Worm (Caenorhabditis elegans) whole organism, early embryonic: ENCODE measurements around the gene arrd-22.

ENCODE experiments used
- F13C5.2 ChIP-seq: sonication (generic microtip); optimal IDR thresholded peaks from 2 replicates; lab custom pipeline; 2017; ENCODE audit warnings: mild to moderate bottlenecking, missing genetic modification characterization, inconsistent platforms, missing compliant biosample characterization
- aly-1 ChIP-seq: sonication (generic microtip); optimal IDR thresholded peaks from 2 replicates; lab custom pipeline; 2016; ENCODE audit warnings: missing genetic modification characterization, missing compliant biosample characterization
- ceh-13 ChIP-seq: fragments of 200-800 bp; sonication (Bioruptor generic); optimal IDR thresholded peaks from 2 replicates; lab custom pipeline; 2018; ENCODE audit warnings: mild to moderate bottlenecking, missing genetic modification characterization, missing compliant biosample characterization
- ceh-36 ChIP-seq: sonication (generic microtip); optimal IDR thresholded peaks from 2 replicates; lab custom pipeline; 2016; ENCODE audit warnings: missing genetic modification characterization, inconsistent platforms, missing compliant biosample characterization
- flt-1 ChIP-seq: fragments of 200-800 bp; sonication (Bioruptor generic); IDR thresholded peaks from 2 replicates; pipeline ENCODE4 v1.3.6; 2022; ENCODE audit warnings: missing genetic modification characterization, missing compliant biosample characterization
- hmbx-1 ChIP-seq: sonication (generic microtip); optimal IDR thresholded peaks from 2 replicates; lab custom pipeline; 2016; ENCODE audit warnings: mild to moderate bottlenecking, missing genetic modification characterization, missing compliant biosample characterization
- hmg-4 ChIP-seq: fragments of 200-800 bp; sonication (Bioruptor generic); optimal IDR thresholded peaks from 2 replicates; lab custom pipeline; 2018; ENCODE audit warnings: mild to moderate bottlenecking, missing genetic modification characterization, missing compliant biosample characterization
- hnd-1 ChIP-seq: sonication (generic microtip); optimal IDR thresholded peaks from 2 replicates; lab custom pipeline; 2016; ENCODE audit warnings: missing genetic modification characterization, missing compliant biosample characterization
- scrt-1 ChIP-seq: fragments of 200-800 bp; sonication (Bioruptor generic); IDR thresholded peaks from 2 replicates; pipeline ENCODE4 v1.3.6; 2022; ENCODE audit warnings: missing genetic modification characterization, missing compliant biosample characterization
- sea-1 ChIP-seq: fragments of 200-800 bp; sonication (Bioruptor generic); conservative IDR thresholded peaks from 2 replicates; pipeline ENCODE4 v1.3.6; 2022; ENCODE audit warnings: missing genetic modification characterization, missing compliant biosample characterization
- tbx-11 ChIP-seq: fragments of 200-800 bp; sonication (Bioruptor generic); IDR thresholded peaks from 2 replicates; pipeline ENCODE4 v1.3.6; 2022; ENCODE audit warnings: missing genetic modification characterization, missing compliant biosample characterization
- tbx-37 ChIP-seq: fragments of 200-800 bp; sonication (Bioruptor generic); conservative IDR thresholded peaks from 2 replicates; pipeline ENCODE4 v1.3.6; 2022; ENCODE audit warnings: missing genetic modification reagents, missing genetic modification characterization, missing compliant biosample characterization
- tra-4 ChIP-seq: sonication (generic microtip); optimal IDR thresholded peaks from 2 replicates; lab custom pipeline; 2017; ENCODE audit warnings: missing genetic modification characterization, missing compliant biosample characterization

The arrd-22 gene

ce11 chrV:3452489-3452888 lies 42.2 kb downstream of the arrd-22 start:
- TF ChIP-seq tbx-37 (GFP tag; lab: Robert Waterston, UW) (no peak), hmg-4 (GFP tag; lab: Kevin White, UChicago) (no peak), hnd-1 (tag; lab: Kevin White, UChicago) (no peak), tra-4 (tag; lab: Kevin White, UChicago) (no peak), flt-1 (GFP tag; lab: Robert Waterston, UW) (no peak), sea-1 (GFP tag; lab: Robert Waterston, UW) (no peak), hmbx-1 (tag; lab: Kevin White, UChicago) (no peak)

ce11 chrV:3454620-3455019 lies 44.3 kb downstream of the arrd-22 start:
- no peak for TF ChIP-seq F13C5.2 (tag; lab: Kevin White, UChicago)
- no peak for TF ChIP-seq hmg-4 (GFP tag; lab: Kevin White, UChicago)
- no peak for TF ChIP-seq ceh-13 (GFP tag; lab: Kevin White, UChicago)
- no peak for TF ChIP-seq scrt-1 (GFP tag; lab: Robert Waterston, UW)
- TF ChIP-seq ceh-36 (tag; lab: Kevin White, UChicago) = no peak
- TF ChIP-seq tbx-11 (GFP tag; lab: Robert Waterston, UW) = no peak

- TF ChIP-seq scrt-1 (GFP tag; lab: Robert Waterston, UW) (no peak), tra-4 (tag; lab: Kevin White, UChicago) (peak; percentile 3), aly-1 (tag; lab: Kevin White, UChicago) (no peak)
Measured at ce11 chrV:3455135-3455747, 44.9 kb downstream of the arrd-22 start.

- TF ChIP-seq ceh-36 (tag; lab: Kevin White, UChicago) = no peak
- TF ChIP-seq hmbx-1 (tag; lab: Kevin White, UChicago) = no peak
- no peak for TF ChIP-seq hmg-4 (GFP tag; lab: Kevin White, UChicago)
- TF ChIP-seq tbx-11 (GFP tag; lab: Robert Waterston, UW) = no peak
- TF ChIP-seq hnd-1 (tag; lab: Kevin White, UChicago) = no peak
Measured at ce11 chrV:3459919-3460318, 49.6 kb downstream of the arrd-22 start, which contains the start of gene slc-28.2. TSS of gene slc-28.2 (plus strand) at chrV:3460219.
